Fruit fly (Drosophila melanogaster) whole organism, embryonic: ENCODE results near the gene Tsen34.

Source experiments
- Adf1 ChIP-seq: fragments of 200-800 bp; sonication (Bioruptor generic); IDR thresholded peaks from 2 replicates; pipeline ENCODE4 v1.3.6; 2022; ENCODE audit warnings: missing biosample characterization, missing genetic modification characterization
- CG10543 ChIP-seq: fragments of 200-800 bp; sonication (Bioruptor generic); optimal IDR thresholded peaks from 3 replicates; lab custom pipeline; 2017; ENCODE audit warnings: missing biosample characterization, mild to moderate bottlenecking, missing genetic modification characterization, moderate library complexity
- CG11093 ChIP-seq: fragments of 200-800 bp; sonication (Bioruptor generic); IDR thresholded peaks from 3 replicates; pipeline ENCODE4 v1.3.6; 2022; ENCODE audit warnings: missing biosample characterization, missing genetic modification characterization
- CG12391 ChIP-seq: fragments of 200-800 bp; sonication (Bioruptor generic); optimal IDR thresholded peaks from 3 replicates; lab custom pipeline; 2018; ENCODE audit warnings: missing biosample characterization, mild to moderate bottlenecking, missing genetic modification characterization, moderate library complexity
- CG13894 ChIP-seq: fragments of 200-800 bp; sonication (Bioruptor generic); optimal IDR thresholded peaks from 3 replicates; lab custom pipeline; 2018; ENCODE audit warnings: missing biosample characterization, mild to moderate bottlenecking, missing genetic modification characterization, moderate library complexity
- CG14710 ChIP-seq: fragments of 200-800 bp; sonication (Bioruptor generic); optimal IDR thresholded peaks from 3 replicates; lab custom pipeline; 2019; ENCODE audit warnings: missing biosample characterization, mild to moderate bottlenecking, missing genetic modification characterization, moderate library complexity
- CG14965 ChIP-seq: fragments of 200-800 bp; sonication (Bioruptor generic); optimal IDR thresholded peaks from 2 replicates; lab custom pipeline; 2016; ENCODE audit warnings: missing biosample characterization, missing genetic modification characterization, borderline replicate concordance
- CG17328 ChIP-seq: fragments of 200-800 bp; sonication (Bioruptor generic); IDR thresholded peaks from 2 replicates; pipeline ENCODE4 v1.3.6; 2022; ENCODE audit warnings: missing biosample characterization, missing genetic modification characterization
- CG2129 ChIP-seq: fragments of 200-800 bp; sonication (Bioruptor generic); IDR thresholded peaks from 2 replicates; pipeline ENCODE4 v1.3.6; 2022; ENCODE audit warnings: missing biosample characterization, missing genetic modification characterization; ENCODE audit not compliant: partially characterized antibody
- CG2712 ChIP-seq: fragments of 200-800 bp; optimal IDR thresholded peaks from 3 replicates; lab custom pipeline; 2019; ENCODE audit warnings: missing biosample characterization, mild to moderate bottlenecking, missing genetic modification characterization, moderate library complexity
- CG30403 ChIP-seq: fragments of 200-800 bp; sonication (Bioruptor generic); optimal IDR thresholded peaks from 3 replicates; lab custom pipeline; 2016; ENCODE audit warnings: missing biosample characterization, missing genetic modification characterization
- CG31365 ChIP-seq: fragments of 200-800 bp; sonication (Bioruptor generic); optimal IDR thresholded peaks from 2 replicates; lab custom pipeline; 2018; ENCODE audit warnings: missing biosample characterization, mild to moderate bottlenecking, missing genetic modification characterization
- CG3163 ChIP-seq: fragments of 200-800 bp; sonication (Bioruptor generic); optimal IDR thresholded peaks from 3 replicates; lab custom pipeline; 2016; ENCODE audit warnings: missing biosample characterization, missing genetic modification characterization
- CG32767 ChIP-seq: fragments of 200-800 bp; sonication (Bioruptor generic); IDR thresholded peaks from 2 replicates; pipeline ENCODE4 v1.3.6; 2022; ENCODE audit warnings: missing biosample characterization, missing genetic modification characterization
- CG33557 ChIP-seq: fragments of 200-800 bp; sonication (Bioruptor generic); optimal IDR thresholded peaks from 2 replicates; lab custom pipeline; 2019; ENCODE audit warnings: missing biosample characterization, mild to moderate bottlenecking, missing genetic modification characterization, moderate library complexity
- CG4360 ChIP-seq: fragments of 200-800 bp; sonication (Bioruptor generic); IDR thresholded peaks from 2 replicates; pipeline ENCODE4 v1.3.6; 2022; ENCODE audit warnings: missing biosample characterization, missing genetic modification characterization
- CG5180 ChIP-seq: fragments of 200-800 bp; sonication (Bioruptor generic); optimal IDR thresholded peaks from 3 replicates; lab custom pipeline; 2017; ENCODE audit warnings: missing biosample characterization, missing genetic modification characterization, mild to moderate bottlenecking, moderate library complexity, missing genetic modification reagents
- CG8089 ChIP-seq: fragments of 200-800 bp; sonication (Bioruptor generic); optimal IDR thresholded peaks from 3 replicates; lab custom pipeline; 2016; ENCODE audit warnings: missing biosample characterization, missing genetic modification characterization
- CG8290 ChIP-seq, 3 experiments: fragments of 200-800 bp; sonication (Bioruptor generic); optimal IDR thresholded peaks; 2 replicates each; lab custom pipeline; 2016 to 2019; ENCODE audit warnings: missing biosample characterization in 3 of 3, missing genetic modification characterization in 3 of 3, mild to moderate bottlenecking in 2 of 3, moderate library complexity in 1 of 3
- CG8359 ChIP-seq: fragments of 200-800 bp; sonication (Bioruptor generic); optimal IDR thresholded peaks from 2 replicates; lab custom pipeline; 2017; ENCODE audit warnings: missing biosample characterization, mild to moderate bottlenecking, missing genetic modification characterization, borderline replicate concordance
- CG9437 ChIP-seq: fragments of 200-800 bp; sonication (Bioruptor generic); optimal IDR thresholded peaks from 2 replicates; lab custom pipeline; 2018; ENCODE audit warnings: missing biosample characterization, mild to moderate bottlenecking, missing genetic modification characterization
- CG9797 ChIP-seq: fragments of 200-800 bp; sonication (Bioruptor generic); optimal IDR thresholded peaks from 3 replicates; lab custom pipeline; 2018; ENCODE audit warnings: missing biosample characterization, mild to moderate bottlenecking, missing genetic modification characterization
- Fer1 ChIP-seq: fragments of 200-800 bp; sonication (Bioruptor generic); optimal IDR thresholded peaks from 2 replicates; lab custom pipeline; 2017; ENCODE audit warnings: missing biosample characterization, mild to moderate bottlenecking, missing genetic modification characterization
- Gsc ChIP-seq: fragments of 200-800 bp; sonication (Bioruptor generic); IDR thresholded peaks from 2 replicates; pipeline ENCODE4 v1.3.6; 2022; ENCODE audit warnings: missing biosample characterization, missing genetic modification characterization
- HLHmδ ChIP-seq: fragments of 200-800 bp; sonication (Bioruptor generic); optimal IDR thresholded peaks from 2 replicates; lab custom pipeline; 2018; ENCODE audit warnings: missing biosample characterization, mild to moderate bottlenecking, missing genetic modification characterization, moderate library complexity
- HmgD ChIP-seq: fragments of 200-800 bp; sonication (Bioruptor generic); optimal IDR thresholded peaks from 3 replicates; lab custom pipeline; 2016; ENCODE audit warnings: missing biosample characterization, missing genetic modification characterization
- Meics ChIP-seq: fragments of 200-800 bp; sonication (Bioruptor generic); optimal IDR thresholded peaks from 2 replicates; lab custom pipeline; 2017; ENCODE audit warnings: missing biosample characterization, mild to moderate bottlenecking, missing genetic modification characterization
- Mrtf ChIP-seq: fragments of 200-800 bp; sonication (Bioruptor generic); IDR thresholded peaks from 3 replicates; pipeline ENCODE4 v1.3.6; 2022; ENCODE audit warnings: missing biosample characterization, missing genetic modification characterization
- NC2α ChIP-seq: fragments of 200-800 bp; sonication (Bioruptor generic); optimal IDR thresholded peaks from 2 replicates; lab custom pipeline; 2016; ENCODE audit warnings: missing biosample characterization, missing genetic modification characterization
- Sin3A ChIP-seq: fragments of >200 bp; optimal IDR thresholded peaks from 2 replicates; lab custom pipeline; 2018
- ab ChIP-seq: fragments of 200-800 bp; sonication (Bioruptor generic); optimal IDR thresholded peaks from 2 replicates; lab custom pipeline; 2016; ENCODE audit warnings: missing biosample characterization, missing genetic modification characterization
- ash1 ChIP-seq: fragments of 200-800 bp; sonication (Bioruptor generic); optimal IDR thresholded peaks from 2 replicates; lab custom pipeline; 2018; ENCODE audit warnings: missing biosample characterization, mild to moderate bottlenecking, missing genetic modification characterization
- br ChIP-seq: fragments of >200 bp; optimal IDR thresholded peaks from 2 replicates; lab custom pipeline; 2017
- chm ChIP-seq: fragments of 200-800 bp; sonication (Bioruptor generic); IDR thresholded peaks from 2 replicates; pipeline ENCODE4 v1.3.6; 2022; ENCODE audit warnings: missing biosample characterization, missing genetic modification characterization
- crp ChIP-seq, 2 experiments: fragments of 200-800 bp; sonication (Bioruptor generic); optimal IDR thresholded peaks; 2 replicates in 1 of 2; 3 replicates in 1 of 2; lab custom pipeline; 2017; ENCODE audit warnings: missing biosample characterization in 2 of 2, missing genetic modification characterization in 2 of 2, mild to moderate bottlenecking in 1 of 2, moderate library complexity in 1 of 2
- dati ChIP-seq: fragments of 200-800 bp; sonication (Bioruptor generic); IDR thresholded peaks from 2 replicates; pipeline ENCODE4 v1.3.6; 2022; ENCODE audit warnings: missing biosample characterization, missing genetic modification characterization
- inv ChIP-seq: fragments of 200-800 bp; sonication (Bioruptor generic); IDR thresholded peaks from 2 replicates; pipeline ENCODE4 v1.3.6; 2022; ENCODE audit warnings: missing biosample characterization, missing genetic modification characterization; ENCODE audit not compliant: partially characterized antibody
- lmd ChIP-seq: fragments of 200-800 bp; sonication (Bioruptor generic); IDR thresholded peaks from 2 replicates; pipeline ENCODE4 v1.3.6; 2022; ENCODE audit warnings: missing biosample characterization, missing genetic modification characterization
- mirr ChIP-seq: fragments of 200-800 bp; sonication (Bioruptor generic); optimal IDR thresholded peaks from 3 replicates; lab custom pipeline; 2018; ENCODE audit warnings: missing biosample characterization, mild to moderate bottlenecking, missing genetic modification characterization
- oc ChIP-seq: fragments of 200-800 bp; sonication (Bioruptor generic); optimal IDR thresholded peaks from 2 replicates; lab custom pipeline; 2018; ENCODE audit warnings: missing biosample characterization, mild to moderate bottlenecking, missing genetic modification characterization, moderate library complexity
- p53 ChIP-seq: fragments of 200-800 bp; sonication (Bioruptor generic); optimal IDR thresholded peaks from 2 replicates; lab custom pipeline; 2016; ENCODE audit warnings: missing biosample characterization, missing genetic modification characterization
- pita ChIP-seq: fragments of 200-800 bp; sonication (Bioruptor generic); optimal IDR thresholded peaks from 2 replicates; lab custom pipeline; 2017; ENCODE audit warnings: missing biosample characterization, mild to moderate bottlenecking, missing genetic modification characterization
- sd ChIP-seq: fragments of 200-800 bp; sonication (Bioruptor generic); optimal IDR thresholded peaks from 3 replicates; lab custom pipeline; 2018; ENCODE audit warnings: missing biosample characterization, mild to moderate bottlenecking, missing genetic modification characterization, moderate library complexity
- sens ChIP-seq: fragments of 200-800 bp; sonication (Bioruptor generic); peaks from one replicate; lab custom pipeline; 2016; ENCODE audit warnings: missing biosample characterization, missing genetic modification characterization
- shn ChIP-seq: fragments of 200-800 bp; sonication (Bioruptor generic); optimal IDR thresholded peaks from 3 replicates; lab custom pipeline; 2016; ENCODE audit warnings: missing biosample characterization, missing genetic modification characterization
- ssp ChIP-seq: fragments of 200-800 bp; sonication (Bioruptor generic); IDR thresholded peaks from 2 replicates; pipeline ENCODE4 v1.3.6; 2022; ENCODE audit warnings: missing biosample characterization, missing genetic modification characterization
- tap ChIP-seq: fragments of 200-800 bp; optimal IDR thresholded peaks from 3 replicates; lab custom pipeline; 2019; ENCODE audit warnings: missing biosample characterization, mild to moderate bottlenecking, missing genetic modification characterization, moderate library complexity
- zen ChIP-seq: fragments of 200-800 bp; sonication (Bioruptor generic); optimal IDR thresholded peaks from 3 replicates; lab custom pipeline; 2018; ENCODE audit warnings: missing biosample characterization, mild to moderate bottlenecking, missing genetic modification characterization, moderate library complexity

Gene Tsen34

dm6 chr3L:14759984-14760626, 1.5 kb downstream of the Tsen34 start (continued):
- no peak for TF ChIP-seq CG10543 (GFP tag; lab: Kevin White, UChicago)
- no peak for TF ChIP-seq sd
- TF ChIP-seq CG31365 (tag; lab: Kevin White, UChicago), result no peak
- TF ChIP-seq Gsc, result no peak
- peak; percentile 73 for TF ChIP-seq Mrtf (GFP tag; lab: Robert Waterston, UW)
- no peak for TF ChIP-seq p53
- peak; percentile 11; the same call in 1 of the 2 replicates for TF ChIP-seq inv (GFP tag; lab: Robert Waterston, UW)
- TF ChIP-seq CG2712, result peak; percentile 63
- TF ChIP-seq CG17328 (GFP tag; lab: Robert Waterston, UW), result peak; percentile 69; the same call in 1 of the 2 replicates
- no peak for TF ChIP-seq mirr
- no peak for TF ChIP-seq CG14965 (GFP tag; lab: Kevin White, UChicago)
- TF ChIP-seq shn (GFP tag; lab: Kevin White, UChicago), result peak; percentile 31
- peak; percentile 71 for TF ChIP-seq CG3163
- peak; percentile 74 for TF ChIP-seq CG12391 (tag; lab: Kevin White, UChicago)
- peak; percentile 64; the same call in 1 of the 2 replicates for TF ChIP-seq lmd (GFP tag; lab: Robert Waterston, UW)
- peak; percentile 12 for TF ChIP-seq CG9797 (GFP tag; lab: Kevin White, UChicago)
- TF ChIP-seq dati (GFP tag; lab: Robert Waterston, UW), result no peak
- TF ChIP-seq CG13894 (tag; lab: Kevin White, UChicago), result no peak
- TF ChIP-seq sens (GFP tag; lab: Kevin White, UChicago), result peak; percentile 96
- TF ChIP-seq NC2α (GFP tag; lab: Kevin White, UChicago), result no peak
- TF ChIP-seq tap (tag; lab: Kevin White, UChicago), result peak; percentile 9
- peak; percentile 55; the same call in 1 of the 2 replicates for TF ChIP-seq Adf1
- TF ChIP-seq ash1 (GFP tag; lab: Kevin White, UChicago), result no peak
- TF ChIP-seq crp (GFP tag; optimal IDR thresholded peaks at IDR 0.05; lab: Kevin White, UChicago), result peak in 1 of 2 experiments; percentile 35
- TF ChIP-seq CG9437 (GFP tag; lab: Kevin White, UChicago), result peak; percentile 44
- TF ChIP-seq br (lab: Kevin White, UChicago), result no peak
- peak; percentile 66 for TF ChIP-seq ab (GFP tag; lab: Kevin White, UChicago)
- TF ChIP-seq Meics (GFP tag; lab: Kevin White, UChicago), result peak; percentile 63

- peak; percentile 100 for TF ChIP-seq CG30403 (GFP tag; lab: Kevin White, UChicago)
- peak; percentile 70 for TF ChIP-seq HLHmδ
- peak; percentile 99 for TF ChIP-seq CG13894 (tag; lab: Kevin White, UChicago)
- peak; percentile 100 for TF ChIP-seq CG32767 (GFP tag; lab: Robert Waterston, UW)
- peak; percentile 100 for TF ChIP-seq CG33557 (GFP tag; lab: Kevin White, UChicago)
- no peak for TF ChIP-seq pita (GFP tag; lab: Kevin White, UChicago)
- TF ChIP-seq CG4360 (GFP tag; lab: Robert Waterston, UW), result peak; percentile 88
- peak; percentile 99 for TF ChIP-seq CG11093 (GFP tag; lab: Robert Waterston, UW)
- peak; percentile 97 for TF ChIP-seq CG8359 (GFP tag; lab: Kevin White, UChicago)
- no peak for TF ChIP-seq Sin3A (lab: Kevin White, UChicago)
- TF ChIP-seq zen (tag; lab: Kevin White, UChicago), result peak; percentile 99
- peak; percentile 100 for TF ChIP-seq oc (tag; lab: Kevin White, UChicago)
- peak; percentile 100 for TF ChIP-seq Fer1 (GFP tag; lab: Kevin White, UChicago)
- TF ChIP-seq Mrtf (GFP tag; lab: Robert Waterston, UW), result peak; percentile 99
- no peak for TF ChIP-seq CG2129 (GFP tag; lab: Robert Waterston, UW)
- TF ChIP-seq HmgD (GFP tag; lab: Kevin White, UChicago), result peak; percentile 97
- TF ChIP-seq ssp, result peak; percentile 96
- TF ChIP-seq CG8089 (GFP tag; lab: Kevin White, UChicago), result peak; percentile 98
- peak; percentile 99 for TF ChIP-seq CG8290 (GFP tag; optimal IDR thresholded peaks at IDR 0.05; lab: Kevin White, UChicago)
- TF ChIP-seq CG8290 (tag; optimal IDR thresholded peaks at IDR 0.05; lab: Kevin White, UChicago), result peak; percentile 98 to 99
- TF ChIP-seq CG5180 (GFP tag; lab: Kevin White, UChicago), result peak; percentile 95
- peak; percentile 98 for TF ChIP-seq chm (GFP tag; lab: Robert Waterston, UW)
- peak; percentile 99 for TF ChIP-seq CG14710
Observed at dm6 chr3L:14759097-14759795, 2.4 kb downstream of the Tsen34 start.
